Worm (Caenorhabditis elegans) whole organism, late embryonic: Measurements from ENCODE around the gene C35D10.10.

Experiments used
- C08G9.2 ChIP-seq: sonication (generic microtip); optimal IDR thresholded peaks from 2 replicates; lab custom pipeline; 2016; ENCODE audit warnings: mild to moderate bottlenecking, missing genetic modification characterization, moderate library complexity, missing compliant biosample characterization
- dmd-4 ChIP-seq: sonication (generic microtip); optimal IDR thresholded peaks from 2 replicates; lab custom pipeline; 2016; ENCODE audit warnings: borderline replicate concordance, missing genetic modification characterization, missing compliant biosample characterization
- fkh-6 ChIP-seq: sonication (generic microtip); optimal IDR thresholded peaks from 2 replicates; lab custom pipeline; 2016; ENCODE audit warnings: missing genetic modification characterization, missing compliant biosample characterization
- nhr-11 ChIP-seq: fragments of 150-350 bp; optimal IDR thresholded peaks from 2 replicates; lab custom pipeline; 2014; ENCODE audit warnings: missing biosample characterization, missing genetic modification characterization
- zip-5 ChIP-seq: sonication (generic microtip); optimal IDR thresholded peaks from 2 replicates; lab custom pipeline; 2016; ENCODE audit warnings: missing genetic modification characterization, missing compliant biosample characterization

ce11 chrIII:4817240-4817639 is 44.4 kb downstream of the C35D10.10 start, which contains the start of gene F26A1.4:
- no peak for TF ChIP-seq dmd-4 (tag; lab: Kevin White, UChicago)
- no peak for TF ChIP-seq nhr-11 (tag; lab: Kevin White, UChicago)
- no peak for TF ChIP-seq zip-5 (tag; lab: Kevin White, UChicago)
- no peak for TF ChIP-seq C08G9.2 (tag; lab: Kevin White, UChicago)
- no peak for TF ChIP-seq fkh-6
